Worm (Caenorhabditis elegans) whole organism, young adult: ENCODE results near the gene sup-9.

ENCODE experiments used
- F37B4.10 ChIP-seq: fragments of 200-800 bp; sonication (Bioruptor generic); IDR thresholded peaks from 2 replicates; pipeline ENCODE4 v1.3.6; 2022; ENCODE audit warnings: missing genetic modification characterization, missing compliant biosample characterization
- ama-1 ChIP-seq, 3 experiments: fragments of 150-350 bp in 1 of 3; sonication (generic microtip) in 2 of 3; optimal IDR thresholded peaks; 2 replicates each; lab custom pipeline; 2014 to 2018; ENCODE audit warnings: missing biosample characterization in 2 of 3, missing genetic modification characterization in 2 of 3, missing genetic modification reagents in 2 of 3
- nhr-179 ChIP-seq: sonication (generic microtip); optimal IDR thresholded peaks from 2 replicates; lab custom pipeline; 2016; ENCODE audit warnings: mild to moderate bottlenecking, missing genetic modification characterization, missing compliant biosample characterization
- snpc-4 ChIP-seq, 5 experiments: fragments of 150-350 bp in 1 of 5; sonication (generic microtip) in 4 of 5; optimal IDR thresholded peaks; 2 replicates each; lab custom pipeline; 2014 to 2018; ENCODE audit warnings: missing genetic modification characterization in 5 of 5, missing biosample characterization in 3 of 5, antibody characterized with exemption in 2 of 5, mild to moderate bottlenecking in 2 of 5, missing compliant biosample characterization in 2 of 5, missing genotype in 2 of 5, moderate library complexity in 2 of 5, missing genetic modification reagents in 1 of 5
- sptf-2 ChIP-seq: fragments of 200-800 bp; sonication (Bioruptor generic); optimal IDR thresholded peaks from 2 replicates; lab custom pipeline; 2018; ENCODE audit warnings: mild to moderate bottlenecking, missing genetic modification characterization, missing compliant biosample characterization
- unc-130 ChIP-seq: sonication (generic microtip); optimal IDR thresholded peaks from 2 replicates; lab custom pipeline; 2016; ENCODE audit warnings: missing genetic modification reagents, missing genetic modification characterization, missing compliant biosample characterization

DNA sequence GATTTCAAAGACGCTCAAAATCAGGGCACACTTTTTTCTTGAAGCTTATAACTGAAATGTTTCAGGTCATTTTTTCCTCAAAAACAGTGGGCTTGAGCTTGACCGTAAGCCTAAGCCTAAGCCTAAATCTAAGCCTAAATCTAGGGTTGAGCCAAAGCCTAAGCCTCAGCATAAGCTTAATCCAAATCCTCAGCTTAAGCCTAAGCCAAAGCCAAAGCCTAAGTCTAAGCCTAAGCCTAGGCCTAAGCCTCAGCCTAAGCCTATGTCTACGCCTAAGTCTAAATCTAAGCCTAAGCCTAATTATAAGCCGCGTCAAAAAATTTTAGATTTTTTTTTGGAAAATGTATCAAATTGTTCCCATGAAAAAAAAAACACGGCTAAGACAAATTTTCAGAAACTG, 47.4 kb upstream of the sup-9 start:
- TF ChIP-seq sptf-2 = no peak
- TF ChIP-seq F37B4.10 (GFP tag; lab: Robert Waterston, UW) = no peak
- no peak for TF ChIP-seq ama-1 (optimal IDR thresholded peaks at IDR 0.05; lab: Kevin White, UChicago)
- no peak for TF ChIP-seq ama-1 (GFP tag; optimal IDR thresholded peaks at IDR 0.05; lab: Kevin White, UChicago)
- TF ChIP-seq snpc-4 (GFP tag; optimal IDR thresholded peaks at IDR 0.05; lab: Kevin White, UChicago) = no peak
- TF ChIP-seq snpc-4 (tag; optimal IDR thresholded peaks at IDR 0.05; lab: Kevin White, UChicago) = no peak
- no peak for TF ChIP-seq unc-130 (GFP tag; lab: Kevin White, UChicago)
- TF ChIP-seq nhr-179 (tag; lab: Kevin White, UChicago) = no peak
